Fruit fly (Drosophila melanogaster) whole organism, pupa: ENCODE measurements around the gene daw.

Experiments used
- CG13204 ChIP-seq: fragments of 200-800 bp; sonication (Bioruptor generic); optimal IDR thresholded peaks from 2 replicates; lab custom pipeline; 2018; ENCODE audit warnings: missing biosample characterization, mild to moderate bottlenecking, missing genetic modification characterization, moderate library complexity
- CG14655 ChIP-seq: fragments of 200-800 bp; sonication (Bioruptor generic); optimal IDR thresholded peaks from 3 replicates; lab custom pipeline; 2017; ENCODE audit warnings: mild to moderate bottlenecking, missing biosample characterization, missing genetic modification reagents, missing genetic modification characterization
- CG4496 ChIP-seq: fragments of 200-800 bp; sonication (Bioruptor generic); IDR thresholded peaks from 3 replicates; pipeline ENCODE4 v1.3.6; 2022; ENCODE audit warnings: missing biosample characterization, missing genetic modification characterization
- CG8159 ChIP-seq: fragments of 200-800 bp; sonication (Bioruptor generic); optimal IDR thresholded peaks from 3 replicates; lab custom pipeline; 2018; ENCODE audit warnings: missing biosample characterization, mild to moderate bottlenecking, missing genetic modification characterization, moderate library complexity
- CG8301 ChIP-seq: fragments of 200-800 bp; sonication (Bioruptor generic); optimal IDR thresholded peaks from 2 replicates; lab custom pipeline; 2018; ENCODE audit warnings: missing biosample characterization, mild to moderate bottlenecking, missing genetic modification characterization
- CG9948 ChIP-seq: fragments of 200-800 bp; sonication (Bioruptor generic); optimal IDR thresholded peaks from 2 replicates; lab custom pipeline; 2018; ENCODE audit warnings: missing biosample characterization, mild to moderate bottlenecking, missing genetic modification characterization, moderate library complexity
- D1 ChIP-seq: fragments of 200-800 bp; sonication (Bioruptor generic); optimal IDR thresholded peaks from 2 replicates; lab custom pipeline; 2018; ENCODE audit warnings: missing biosample characterization, mild to moderate bottlenecking, missing genetic modification characterization, moderate library complexity
- fd96Ca ChIP-seq: fragments of 200-800 bp; sonication (Bioruptor generic); IDR thresholded peaks from 3 replicates; pipeline ENCODE4 v1.3.6; 2022; ENCODE audit warnings: missing biosample characterization, missing genetic modification characterization

DNA sequence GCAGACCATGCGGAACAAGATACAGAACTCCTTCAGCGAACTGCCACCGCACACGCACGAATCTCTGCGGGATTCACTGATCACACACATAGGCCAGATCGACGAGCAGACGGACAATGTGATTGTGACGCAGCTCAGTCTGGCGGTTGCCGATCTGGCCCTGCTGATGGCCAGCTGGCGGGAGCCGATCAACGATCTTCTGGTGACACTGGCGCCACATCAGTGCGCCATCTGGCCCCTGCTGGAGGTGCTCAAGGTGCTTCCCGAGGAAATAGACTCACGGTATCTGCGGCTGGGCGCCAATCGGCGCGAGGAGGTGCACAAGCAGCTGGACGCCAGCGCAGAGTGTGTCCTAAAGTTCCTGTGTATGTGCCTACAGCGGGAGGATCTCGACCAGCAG is 44.8 kb upstream of the daw start:
- no peak for TF ChIP-seq CG8301 (tag; lab: Kevin White, UChicago)
- TF ChIP-seq fd96Ca (GFP tag; lab: Robert Waterston, UW) = no peak
- no peak for TF ChIP-seq CG8159 (tag; lab: Kevin White, UChicago)
- TF ChIP-seq D1 (tag; lab: Kevin White, UChicago) = no peak
- no peak for TF ChIP-seq CG13204 (GFP tag; lab: Kevin White, UChicago)
- no peak for TF ChIP-seq CG9948
- TF ChIP-seq CG4496 = no peak
- no peak for TF ChIP-seq CG14655
